Fruit fly (Drosophila melanogaster) whole organism, wandering third instar larva: Measurements from ENCODE around the gene slf.

Source experiments
- Abd-B ChIP-seq: fragments of >200 bp; optimal IDR thresholded peaks from 2 replicates; lab custom pipeline; 2017; ENCODE audit warnings: missing biosample characterization, missing genetic modification characterization
- CG32264 ChIP-seq: fragments of 200-800 bp; sonication (Bioruptor generic); optimal IDR thresholded peaks from 2 replicates; lab custom pipeline; 2016; ENCODE audit warnings: missing biosample characterization, missing genetic modification characterization
- CG9705 ChIP-seq: fragments of 200-800 bp; sonication (Bioruptor generic); optimal IDR thresholded peaks from 2 replicates; lab custom pipeline; 2018; ENCODE audit warnings: missing biosample characterization, mild to moderate bottlenecking, missing genetic modification characterization
- CrebA ChIP-seq: fragments of 200-800 bp; sonication (Bioruptor generic); optimal IDR thresholded peaks from 2 replicates; lab custom pipeline; 2016; ENCODE audit warnings: missing biosample characterization, mild to moderate bottlenecking, missing genetic modification characterization, borderline replicate concordance
- Dfd ChIP-seq: fragments of >200 bp; optimal IDR thresholded peaks from 2 replicates; lab custom pipeline; 2017; ENCODE audit warnings: missing biosample characterization, missing genetic modification characterization
- Dif ChIP-seq: fragments of 200-275, 200-300 bp; sonication (Bioruptor generic); optimal IDR thresholded peaks from 2 replicates; lab custom pipeline; 2018; ENCODE audit warnings: missing biosample characterization, missing genetic modification characterization; ENCODE audit not compliant: partially characterized antibody
- GATAd ChIP-seq: sonication (Bioruptor generic); optimal IDR thresholded peaks from 2 replicates; lab custom pipeline; 2016; ENCODE audit warnings: missing biosample characterization, missing genetic modification characterization
- HLH106 ChIP-seq: fragments of 200-800 bp; optimal IDR thresholded peaks from 3 replicates; lab custom pipeline; 2019; ENCODE audit warnings: missing biosample characterization, mild to moderate bottlenecking, missing genetic modification characterization, moderate library complexity
- Hnf4 ChIP-seq: fragments of 200-800 bp; sonication (Bioruptor generic); optimal IDR thresholded peaks from 2 replicates; lab custom pipeline; 2016; ENCODE audit warnings: missing biosample characterization, mild to moderate bottlenecking, missing genetic modification characterization
- Hr78 ChIP-seq: fragments of >200 bp; optimal IDR thresholded peaks from 2 replicates; lab custom pipeline; 2017; ENCODE audit warnings: missing biosample characterization, missing genetic modification characterization
- Hr83 ChIP-seq: fragments of 200-300 bp; sonication (Bioruptor generic); optimal IDR thresholded peaks from 2 replicates; lab custom pipeline; 2016; ENCODE audit warnings: missing biosample characterization, mild to moderate bottlenecking, missing genetic modification characterization, moderate library complexity; ENCODE audit not compliant: poor library complexity, severe bottlenecking
- Jra ChIP-seq: sonication (Bioruptor generic); optimal IDR thresholded peaks from 2 replicates; lab custom pipeline; 2016; ENCODE audit warnings: missing biosample characterization, missing genetic modification characterization
- Mio ChIP-seq: sonication (Bioruptor generic); optimal IDR thresholded peaks from 2 replicates; lab custom pipeline; 2016; ENCODE audit warnings: missing biosample characterization, missing genetic modification characterization
- Myc ChIP-seq: fragments of >200 bp; optimal IDR thresholded peaks from 2 replicates; lab custom pipeline; 2017
- N ChIP-seq: fragments of >200 bp; optimal IDR thresholded peaks from 2 replicates; lab custom pipeline; 2018; ENCODE audit warnings: missing biosample characterization, missing external identifiers, missing genetic modification characterization
- OdsH ChIP-seq: fragments of 200-800 bp; sonication (Bioruptor generic); optimal IDR thresholded peaks from 2 replicates; lab custom pipeline; 2016; ENCODE audit warnings: missing biosample characterization, mild to moderate bottlenecking, missing genetic modification characterization
- Rel ChIP-seq, 2 experiments: fragments of 200-800 bp; sonication (Bioruptor generic) in 1 of 2; optimal IDR thresholded peaks; 2 replicates in 1 of 2; 3 replicates in 1 of 2; lab custom pipeline; 2016 to 2019; ENCODE audit warnings: mild to moderate bottlenecking in 2 of 2, missing biosample characterization in 2 of 2, missing genetic modification characterization in 2 of 2, moderate library complexity in 1 of 2
- Sp1 ChIP-seq: fragments of 200-800 bp; sonication (Bioruptor generic); optimal IDR thresholded peaks from 3 replicates; lab custom pipeline; 2019; ENCODE audit warnings: missing biosample characterization, mild to moderate bottlenecking, missing genetic modification characterization, moderate library complexity
- Vsx2 ChIP-seq: fragments of 200-300, 225-300 bp; sonication (Bioruptor generic); optimal IDR thresholded peaks from 2 replicates; lab custom pipeline; 2018; ENCODE audit warnings: missing biosample characterization, missing genetic modification characterization; ENCODE audit not compliant: partially characterized antibody
- br ChIP-seq: fragments of 200-800 bp; sonication (Bioruptor generic); optimal IDR thresholded peaks from 2 replicates; lab custom pipeline; 2016; ENCODE audit warnings: missing biosample characterization, missing genetic modification characterization
- brk ChIP-seq: fragments of 200-800 bp; sonication (Bioruptor generic); optimal IDR thresholded peaks from 2 replicates; lab custom pipeline; 2016; ENCODE audit warnings: missing biosample characterization, mild to moderate bottlenecking, missing genetic modification characterization
- dl ChIP-seq, 2 experiments: fragments of 175-275, 200-275 bp in 1 of 2; fragments of 200-275 bp in 1 of 2; sonication (Bioruptor generic); optimal IDR thresholded peaks; lab custom pipeline; 2018; ENCODE audit warnings: mild to moderate bottlenecking in 2 of 2, missing biosample characterization in 2 of 2, missing genetic modification characterization in 2 of 2, moderate library complexity in 2 of 2; ENCODE audit not compliant: partially characterized antibody in 2 of 2, insufficient read depth in 1 of 2
- dmrt93B ChIP-seq: fragments of 200-800 bp; sonication (Bioruptor generic); optimal IDR thresholded peaks from 2 replicates; lab custom pipeline; 2018; ENCODE audit warnings: missing biosample characterization, mild to moderate bottlenecking, missing genetic modification characterization
- dsf ChIP-seq: sonication (Bioruptor generic); optimal IDR thresholded peaks from 2 replicates; lab custom pipeline; 2016; ENCODE audit warnings: missing biosample characterization, missing genetic modification characterization, borderline replicate concordance
- ey ChIP-seq: fragments of 200-800 bp; sonication (Bioruptor generic); optimal IDR thresholded peaks from 2 replicates; lab custom pipeline; 2016; ENCODE audit warnings: missing biosample characterization, missing genetic modification characterization
- foxo ChIP-seq, 2 experiments: fragments of 200-800 bp; sonication (Bioruptor generic); optimal IDR thresholded peaks; 2 replicates in 1 of 2; 3 replicates in 1 of 2; lab custom pipeline; 2016 to 2017; ENCODE audit warnings: missing biosample characterization in 2 of 2, missing genetic modification characterization in 2 of 2
- fru ChIP-seq: fragments of 200-800 bp; sonication (Bioruptor generic); optimal IDR thresholded peaks from 3 replicates; lab custom pipeline; 2016; ENCODE audit warnings: missing biosample characterization, mild to moderate bottlenecking, missing genetic modification characterization
- h ChIP-seq: fragments of 200-800 bp; sonication (Bioruptor generic); optimal IDR thresholded peaks from 3 replicates; lab custom pipeline; 2016; ENCODE audit warnings: missing biosample characterization, mild to moderate bottlenecking, missing genetic modification characterization
- jim ChIP-seq: fragments of 175-275, 200-325 bp; sonication (Bioruptor generic); optimal IDR thresholded peaks from 2 replicates; lab custom pipeline; 2016; ENCODE audit warnings: missing biosample characterization, mild to moderate bottlenecking, missing genetic modification characterization
- lola ChIP-seq: fragments of >200 bp; optimal IDR thresholded peaks from 2 replicates; lab custom pipeline; 2017; ENCODE audit warnings: missing biosample characterization, missing genetic modification characterization
- pan ChIP-seq: fragments of >200 bp; optimal IDR thresholded peaks from 2 replicates; lab custom pipeline; 2017
- psq ChIP-seq: fragments of 200-800 bp; sonication (Bioruptor generic); optimal IDR thresholded peaks from 3 replicates; lab custom pipeline; 2017; ENCODE audit warnings: missing biosample characterization, mild to moderate bottlenecking, missing genetic modification characterization, moderate library complexity
- rgr ChIP-seq: fragments of 200-800 bp; sonication (Bioruptor generic); optimal IDR thresholded peaks from 3 replicates; lab custom pipeline; 2016; ENCODE audit warnings: missing biosample characterization, mild to moderate bottlenecking, missing genetic modification characterization
- sage ChIP-seq: fragments of 200-800 bp; sonication (Bioruptor generic); optimal IDR thresholded peaks from 2 replicates; lab custom pipeline; 2016; ENCODE audit warnings: missing biosample characterization, mild to moderate bottlenecking, missing genetic modification characterization
- sv ChIP-seq: fragments of 200-800 bp; sonication (Bioruptor generic); optimal IDR thresholded peaks from 3 replicates; lab custom pipeline; 2016; ENCODE audit warnings: missing biosample characterization, missing genetic modification characterization
- tai ChIP-seq: sonication (Bioruptor generic); optimal IDR thresholded peaks from 2 replicates; lab custom pipeline; 2016; ENCODE audit warnings: missing biosample characterization, missing genetic modification characterization
- usp ChIP-seq: fragments of >200 bp; optimal IDR thresholded peaks from 2 replicates; lab custom pipeline; 2017; ENCODE audit warnings: missing biosample characterization, missing genetic modification characterization
- woc ChIP-seq: sonication (Bioruptor generic); optimal IDR thresholded peaks from 2 replicates; lab custom pipeline; 2016; ENCODE audit warnings: missing biosample characterization, mild to moderate bottlenecking, missing genetic modification characterization

The slf gene

DNA sequence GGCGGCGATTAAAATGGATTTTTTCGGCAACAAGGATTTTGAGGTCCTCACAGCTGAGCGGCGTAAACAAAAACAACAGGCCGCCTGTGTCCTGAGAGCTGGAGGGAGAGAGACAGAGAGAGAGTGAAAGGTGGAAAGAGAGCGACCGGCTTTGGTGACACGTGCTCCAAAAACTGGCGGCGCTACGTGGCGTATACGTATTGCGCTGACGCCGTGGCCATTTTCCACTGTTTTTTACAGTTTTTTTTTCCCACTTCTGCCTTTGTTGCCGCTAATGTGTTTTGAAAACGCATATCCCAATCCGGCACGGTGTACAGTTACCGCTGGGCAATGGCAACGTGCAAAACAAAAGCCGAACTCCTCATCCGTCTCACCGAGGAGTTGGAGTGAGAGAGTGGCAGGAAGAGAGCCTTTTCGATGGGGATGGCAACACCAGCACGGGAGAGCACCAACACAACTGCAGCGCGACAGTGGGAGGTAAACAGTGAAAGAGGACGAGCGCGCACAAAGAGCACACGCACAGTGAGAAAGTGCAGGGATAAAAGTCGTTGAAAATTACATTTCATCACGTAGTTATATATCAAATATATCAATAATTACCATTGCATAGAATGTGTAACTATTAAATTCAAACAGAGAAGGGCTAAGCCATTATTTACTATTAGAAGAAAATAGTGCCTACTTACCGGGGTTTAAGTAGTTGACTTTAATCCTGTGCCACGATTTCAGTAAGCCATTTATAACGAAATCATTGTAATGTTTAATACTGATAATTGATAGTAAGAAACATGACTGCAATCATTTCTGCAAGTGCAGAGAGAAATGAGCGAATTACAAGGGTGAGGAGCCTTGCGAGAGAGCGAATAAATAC lies 19.0 kb upstream of the slf start:
- TF ChIP-seq h (GFP tag; lab: Kevin White, UChicago) (peak; percentile 74), Sp1 (peak; percentile 81), Myc (no peak), usp (GFP tag; lab: Kevin White, UChicago) (no peak), N (no peak), dsf (GFP tag; lab: Kevin White, UChicago) (no peak), Mio (GFP tag; lab: Kevin White, UChicago) (no peak), CG9705 (GFP tag; lab: Kevin White, UChicago) (peak; percentile 55), lola (no peak), fru (GFP tag; lab: Kevin White, UChicago) (peak; percentile 80), Dfd (no peak), dmrt93B (peak; percentile 55), CrebA (GFP tag; lab: Kevin White, UChicago) (no peak), HLH106 (tag; lab: Kevin White, UChicago) (peak; percentile 71), ey (peak; percentile 57), Hr78 (GFP tag; lab: Kevin White, UChicago) (no peak), woc (GFP tag; lab: Kevin White, UChicago) (no peak), Vsx2 (GFP tag; lab: Kevin White, UChicago) (no peak), foxo (GFP tag; optimal IDR thresholded peaks at IDR 0.05; lab: Kevin White, UChicago) (peak in 1 of 2 experiments; percentile 82), brk (GFP tag; lab: Kevin White, UChicago) (peak; percentile 18), Hnf4 (GFP tag; lab: Kevin White, UChicago) (peak; percentile 50), Abd-B (GFP tag; lab: Kevin White, UChicago) (no peak), pan (no peak), GATAd (GFP tag; lab: Kevin White, UChicago) (no peak), sv (GFP tag; lab: Kevin White, UChicago) (no peak), rgr (peak; percentile 54), Rel (GFP tag; optimal IDR thresholded peaks at IDR 0.05; lab: Kevin White, UChicago) (no peak), Rel (tag; optimal IDR thresholded peaks at IDR 0.05; lab: Kevin White, UChicago) (no peak), jim (GFP tag; lab: Kevin White, UChicago) (no peak), CG32264 (GFP tag; lab: Kevin White, UChicago) (no peak), tai (GFP tag; lab: Kevin White, UChicago) (peak; percentile 65), sage (GFP tag; lab: Kevin White, UChicago) (no peak), Hr83 (no peak), OdsH (peak; percentile 74), Jra (GFP tag; lab: Kevin White, UChicago) (peak; percentile 25), Dif (GFP tag; lab: Kevin White, UChicago) (peak; percentile 35), dl (GFP tag; optimal IDR thresholded peaks at IDR 0.05; lab: Kevin White, UChicago; ENCODE audit: insufficient read depth in 1 of 2, partially characterized antibody in 2 of 2) (no peak), br (GFP tag; lab: Kevin White, UChicago) (peak; percentile 68), psq (GFP tag; lab: Kevin White, UChicago) (peak; percentile 78)

DNA sequence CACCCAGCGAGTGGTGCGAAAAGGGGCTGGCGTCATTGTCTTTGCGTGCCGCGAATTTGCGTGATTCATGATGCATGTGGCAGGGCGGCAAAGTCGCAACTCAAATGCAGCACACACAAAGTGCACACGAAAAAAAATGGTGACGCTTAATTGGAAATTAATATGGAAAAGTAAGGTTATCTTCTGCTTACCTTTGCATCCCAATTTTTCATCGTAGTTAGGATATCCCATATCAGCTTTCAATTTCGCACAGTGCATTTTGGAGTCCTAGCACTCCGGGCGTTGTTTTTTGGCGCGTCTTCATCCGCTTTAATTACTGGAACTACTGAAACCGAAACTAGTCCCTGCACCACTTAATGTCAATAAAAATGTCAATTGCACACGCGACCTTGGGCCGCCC lies 18.3 kb upstream of the slf start:
- TF ChIP-seq fru (GFP tag; lab: Kevin White, UChicago), result peak; percentile 15
- TF ChIP-seq Abd-B (GFP tag; lab: Kevin White, UChicago), result no peak
- peak in 1 of 2 experiments; percentile 11 for TF ChIP-seq foxo (GFP tag; optimal IDR thresholded peaks at IDR 0.05; lab: Kevin White, UChicago)
- TF ChIP-seq dsf (GFP tag; lab: Kevin White, UChicago), result no peak
- no peak for TF ChIP-seq Hnf4 (GFP tag; lab: Kevin White, UChicago)
- TF ChIP-seq CG32264 (GFP tag; lab: Kevin White, UChicago), result no peak
- TF ChIP-seq OdsH, result no peak
- peak; percentile 11 for TF ChIP-seq br (GFP tag; lab: Kevin White, UChicago)
- no peak for TF ChIP-seq Jra (GFP tag; lab: Kevin White, UChicago)
- peak; percentile 10 for TF ChIP-seq ey
- TF ChIP-seq Rel (GFP tag; optimal IDR thresholded peaks at IDR 0.05; lab: Kevin White, UChicago), result no peak
- TF ChIP-seq Rel (tag; optimal IDR thresholded peaks at IDR 0.05; lab: Kevin White, UChicago), result no peak
